Worm (Caenorhabditis elegans) whole organism, L4/young adult: ENCODE measurements around the gene cpt-1.

ENCODE experiments used
- W03F9.2 ChIP-seq: fragments of 150-350 bp; optimal IDR thresholded peaks from 2 replicates; lab custom pipeline; 2014; ENCODE audit warnings: missing biosample characterization, missing genetic modification characterization
- dao-5 ChIP-seq: sonication (generic microtip); optimal IDR thresholded peaks from 2 replicates; lab custom pipeline; 2016; ENCODE audit warnings: missing genotype, missing genetic modification characterization, moderate library complexity, missing compliant biosample characterization
- him-1 ChIP-seq: sonication (generic microtip); optimal IDR thresholded peaks from 2 replicates; lab custom pipeline; 2016; ENCODE audit warnings: missing genotype, missing genetic modification reagents, missing genetic modification characterization, missing compliant biosample characterization

cpt-1 gene

DNA sequence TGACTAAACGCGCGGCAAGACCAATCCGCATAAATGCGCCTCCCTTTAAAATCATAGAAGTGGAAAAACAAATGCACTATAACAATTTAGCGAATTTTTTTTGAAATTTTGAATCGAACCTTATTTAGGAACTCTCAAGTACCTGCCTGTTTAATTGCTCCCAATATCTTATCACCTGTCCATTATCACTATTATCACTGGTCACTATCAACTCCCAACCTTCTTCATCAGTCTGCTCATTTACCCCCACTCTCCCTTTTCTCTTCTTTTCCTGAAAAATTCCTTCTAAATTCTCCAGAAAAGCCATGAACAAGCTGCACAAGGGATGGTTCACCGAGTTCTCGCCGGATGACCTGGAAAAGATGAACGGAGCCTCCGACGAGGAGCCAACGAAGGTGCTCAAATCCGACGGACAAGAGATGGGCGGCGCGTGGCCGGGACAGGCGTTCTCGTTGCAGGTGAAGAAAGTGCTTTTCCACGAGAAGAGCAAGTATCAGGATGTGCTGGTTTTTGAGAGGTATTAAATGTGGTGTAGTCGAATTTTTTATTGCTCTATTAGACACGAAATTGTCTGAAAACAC is 10.4 kb upstream of the cpt-1 start, which contains the start of gene spds-1:
Gene spds-1 (plus strand): TSS at position 298 of the 581 bp plus-strand sequence.
- TF ChIP-seq W03F9.2 (no peak), dao-5 (tag; lab: Kevin White, UChicago) (no peak), him-1 (tag; lab: Kevin White, UChicago) (no peak)

DNA sequence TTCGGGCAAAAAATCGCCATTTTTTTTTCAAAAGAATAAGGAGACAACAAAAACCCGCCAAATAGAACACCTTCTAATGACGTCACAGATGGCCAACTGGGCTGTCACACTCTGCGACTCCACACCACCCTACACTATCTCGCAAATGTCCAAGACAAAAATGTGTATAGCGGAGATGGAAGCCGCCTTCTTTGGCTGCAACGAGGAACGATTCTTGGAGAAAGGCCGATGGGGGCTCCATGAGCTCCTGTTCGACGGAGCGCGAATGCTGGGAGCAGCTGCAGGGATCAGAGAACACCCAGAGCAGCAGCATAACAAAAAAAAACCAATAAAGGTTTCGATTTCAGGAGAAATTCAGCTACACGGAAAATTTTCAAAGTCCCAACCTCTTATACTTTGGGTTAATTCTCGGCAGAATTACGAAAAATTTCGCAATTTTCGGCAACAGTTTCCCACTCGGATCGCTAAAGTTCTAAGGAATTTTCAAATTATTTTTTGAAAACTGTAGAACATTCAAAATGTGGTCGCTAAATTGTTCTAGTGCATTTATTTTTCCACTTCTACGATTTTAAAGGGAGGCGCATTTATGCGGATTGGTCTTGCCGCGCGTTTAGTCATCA is 9.6 kb upstream of the cpt-1 start:
- TF ChIP-seq dao-5 (tag; lab: Kevin White, UChicago) (no peak), him-1 (tag; lab: Kevin White, UChicago) (peak; percentile 23), W03F9.2 (no peak)

DNA sequence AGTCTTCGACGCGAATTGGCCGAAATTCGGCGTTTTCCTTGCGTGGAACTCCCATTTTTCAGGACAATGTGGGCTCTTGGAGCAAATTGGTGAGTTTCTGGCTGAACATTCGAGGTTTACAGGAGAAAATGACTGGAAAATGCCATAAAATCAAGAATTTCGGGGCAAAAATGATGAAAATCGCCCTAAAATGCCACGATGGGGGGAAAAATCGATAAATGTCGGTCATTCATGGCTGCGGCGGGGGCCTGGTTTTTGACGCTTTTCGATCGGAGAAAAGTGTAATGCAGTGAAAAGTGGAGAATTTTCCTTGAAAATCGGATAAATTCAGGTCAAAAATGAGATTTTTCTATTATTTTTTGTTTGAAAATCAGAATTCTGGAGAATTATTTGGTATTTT is 8.9 kb upstream of the cpt-1 start, which contains the start of the genes Y46G5A.18 and Y46G5A.47:
Gene Y46G5A.18 (minus strand): TSS at position 101 of the 400 bp plus-strand sequence.
Gene Y46G5A.47 (minus strand): TSS at position 146 of the 400 bp plus-strand sequence.
- no peak for TF ChIP-seq dao-5 (tag; lab: Kevin White, UChicago)
- TF ChIP-seq him-1 (tag; lab: Kevin White, UChicago) = no peak
- TF ChIP-seq W03F9.2 = no peak

DNA sequence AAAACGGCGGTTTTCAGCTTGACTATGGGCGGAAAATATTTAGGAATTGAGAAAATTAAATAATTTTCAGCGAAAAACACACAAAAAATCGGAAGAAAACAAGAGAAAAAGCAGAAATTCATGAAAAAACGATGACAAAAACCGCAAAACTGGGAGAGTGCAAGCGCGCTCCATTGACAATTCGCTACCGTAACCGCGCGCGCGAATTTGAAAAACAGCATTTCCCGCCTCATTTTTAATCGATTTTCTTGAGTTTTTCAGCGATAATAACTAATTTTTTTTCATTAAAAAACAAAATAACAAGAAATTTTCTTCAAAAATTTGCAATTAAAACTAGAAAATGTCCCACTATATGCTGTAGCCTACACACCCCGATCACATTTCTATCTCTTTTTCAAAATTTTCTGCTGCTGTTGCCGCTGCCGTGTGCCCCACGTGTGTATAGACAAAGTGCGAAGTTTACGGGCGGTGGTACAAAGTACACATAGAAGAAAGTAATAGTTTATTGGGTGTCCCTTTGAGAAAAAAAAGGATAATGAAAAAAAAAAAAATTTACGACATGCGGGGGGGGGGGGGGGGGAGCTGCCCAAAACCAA is 3.8 kb upstream of the cpt-1 start:
- no peak for TF ChIP-seq him-1 (tag; lab: Kevin White, UChicago)
- TF ChIP-seq W03F9.2 = peak; percentile 3

DNA sequence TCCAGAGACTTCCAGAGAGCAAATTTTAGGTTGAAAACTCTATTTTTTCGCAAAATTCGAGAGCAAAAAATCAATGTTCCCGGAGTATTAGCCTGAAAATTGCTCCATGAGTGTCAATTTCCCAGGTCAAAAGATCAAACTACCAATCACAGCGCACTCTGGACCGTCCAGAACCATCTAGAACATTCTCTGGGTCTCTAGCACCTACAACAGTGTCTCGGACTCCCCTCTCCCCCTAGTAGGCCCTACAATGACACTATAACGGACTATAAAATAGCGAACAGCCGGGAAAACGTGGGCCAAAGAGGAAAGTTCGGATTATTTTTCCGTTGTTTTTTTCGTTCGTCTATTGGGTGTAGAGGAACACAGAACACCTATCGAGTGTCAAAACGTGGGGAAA is 3.1 kb upstream of the cpt-1 start:
- TF ChIP-seq W03F9.2 = no peak
- TF ChIP-seq dao-5 (tag; lab: Kevin White, UChicago) = no peak
- TF ChIP-seq him-1 (tag; lab: Kevin White, UChicago) = no peak

DNA sequence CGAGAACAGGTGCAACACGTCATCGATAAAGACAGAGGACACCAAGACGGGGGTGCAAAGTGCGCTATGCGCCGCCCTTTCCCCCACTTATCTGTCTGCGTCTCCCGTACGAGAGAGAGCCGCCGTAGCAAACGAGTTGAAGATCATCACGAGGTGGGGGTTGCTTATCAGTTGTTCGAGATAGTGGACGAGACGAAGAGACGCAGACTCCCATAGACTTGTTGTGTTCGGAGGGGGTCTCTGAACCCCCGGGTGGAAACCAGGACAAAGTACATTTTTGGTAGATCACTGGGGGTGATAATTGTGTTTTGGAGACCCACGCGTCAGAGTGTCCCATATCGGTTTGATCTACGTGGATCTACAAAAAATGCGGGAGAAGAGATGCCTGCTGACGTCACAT is 2.6 kb upstream of the cpt-1 start:
- no peak for TF ChIP-seq W03F9.2
- no peak for TF ChIP-seq him-1 (tag; lab: Kevin White, UChicago)
- no peak for TF ChIP-seq dao-5 (tag; lab: Kevin White, UChicago)

DNA sequence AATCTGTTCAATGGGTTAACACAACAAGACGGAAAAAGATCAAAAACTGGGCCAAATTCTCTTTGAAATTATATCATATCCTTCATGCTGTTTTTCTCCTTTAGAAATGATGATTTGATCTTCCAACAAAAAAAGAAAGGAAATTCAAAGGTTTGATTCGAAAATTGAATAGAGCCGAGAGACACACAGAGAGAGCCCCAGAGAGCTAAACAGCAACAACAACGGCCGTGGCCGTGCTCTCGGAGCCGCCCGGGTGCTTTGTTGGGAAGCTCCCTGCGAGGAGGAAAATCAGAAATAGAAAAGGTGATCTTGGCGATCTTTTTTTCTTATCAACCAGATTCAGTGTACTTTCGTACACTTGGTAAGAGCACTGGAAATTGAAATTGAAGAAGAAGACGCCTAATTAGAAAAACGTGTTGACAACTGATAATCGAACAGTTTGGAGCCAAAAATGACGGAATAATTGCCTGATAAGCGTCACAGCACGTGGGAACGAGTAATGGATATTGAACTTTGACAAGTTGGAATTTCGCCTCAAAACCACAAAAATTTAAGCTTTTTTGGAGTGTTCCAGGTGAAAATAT is 1.1 kb upstream of the cpt-1 start:
- no peak for TF ChIP-seq him-1 (tag; lab: Kevin White, UChicago)
- no peak for TF ChIP-seq W03F9.2
- no peak for TF ChIP-seq dao-5 (tag; lab: Kevin White, UChicago)

DNA sequence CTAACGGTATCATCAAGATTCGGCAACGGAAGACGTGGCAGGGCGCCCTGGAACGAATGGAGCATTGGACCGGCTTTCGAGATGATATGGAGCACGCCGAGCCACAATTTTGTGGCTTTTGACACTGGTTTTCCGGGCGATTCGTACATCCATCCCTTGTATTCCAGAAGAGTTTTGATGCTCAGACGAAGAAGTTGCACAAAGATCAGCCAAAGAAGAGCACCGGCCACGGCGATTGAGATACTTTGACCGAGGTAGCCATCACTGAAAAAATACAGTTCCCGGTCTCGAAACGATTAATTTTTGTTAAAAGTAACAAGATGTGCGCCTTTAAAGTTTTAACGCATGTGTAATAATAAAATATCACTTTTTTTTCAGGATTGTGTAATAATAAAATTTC is 1.1 kb downstream of the cpt-1 start:
- no peak for TF ChIP-seq W03F9.2
- no peak for TF ChIP-seq dao-5 (tag; lab: Kevin White, UChicago)
- TF ChIP-seq him-1 (tag; lab: Kevin White, UChicago) = no peak

DNA sequence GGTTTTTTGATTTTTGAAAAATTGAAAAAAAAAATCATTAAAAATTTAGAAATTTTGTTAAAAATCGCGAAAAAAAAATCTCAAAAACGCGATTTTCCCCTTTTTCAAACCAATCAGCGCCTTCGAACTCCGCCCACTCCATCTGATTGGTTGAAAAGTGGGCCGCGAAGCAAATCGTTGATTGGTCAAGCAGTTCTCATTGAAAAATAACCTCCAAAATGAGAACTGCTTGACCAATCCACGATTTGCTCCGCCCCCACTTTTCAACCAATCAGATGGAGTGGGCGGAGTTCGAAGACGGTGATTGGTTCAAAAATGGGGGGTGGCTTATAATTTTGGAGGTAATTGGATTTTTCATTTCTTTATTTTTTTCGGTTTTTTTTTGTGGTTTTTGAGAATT is 5.9 kb downstream of the cpt-1 start:
- TF ChIP-seq dao-5 (tag; lab: Kevin White, UChicago) (no peak), him-1 (tag; lab: Kevin White, UChicago) (no peak), W03F9.2 (no peak)

DNA sequence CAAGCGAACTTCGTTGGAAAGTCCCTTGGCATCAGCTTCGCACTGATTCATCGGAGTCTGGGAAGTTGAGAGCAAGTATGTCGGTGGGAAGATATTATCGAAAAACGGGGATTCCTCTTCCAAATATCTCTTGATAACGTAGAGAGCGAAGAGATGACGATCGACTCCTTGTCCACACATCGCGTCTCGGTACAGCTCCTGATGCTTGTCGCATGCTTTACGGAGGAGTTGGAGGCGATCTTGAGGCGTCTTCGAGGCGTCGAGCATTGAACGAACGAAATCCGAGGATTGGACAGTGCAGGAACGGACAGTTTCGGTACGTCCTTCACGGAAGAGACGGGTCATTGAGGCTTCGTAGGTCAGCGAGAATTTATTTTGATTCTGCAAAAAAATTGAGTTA is 6.8 kb downstream of the cpt-1 start:
- TF ChIP-seq dao-5 (tag; lab: Kevin White, UChicago) = no peak
- no peak for TF ChIP-seq him-1 (tag; lab: Kevin White, UChicago)
- TF ChIP-seq W03F9.2 = no peak

DNA sequence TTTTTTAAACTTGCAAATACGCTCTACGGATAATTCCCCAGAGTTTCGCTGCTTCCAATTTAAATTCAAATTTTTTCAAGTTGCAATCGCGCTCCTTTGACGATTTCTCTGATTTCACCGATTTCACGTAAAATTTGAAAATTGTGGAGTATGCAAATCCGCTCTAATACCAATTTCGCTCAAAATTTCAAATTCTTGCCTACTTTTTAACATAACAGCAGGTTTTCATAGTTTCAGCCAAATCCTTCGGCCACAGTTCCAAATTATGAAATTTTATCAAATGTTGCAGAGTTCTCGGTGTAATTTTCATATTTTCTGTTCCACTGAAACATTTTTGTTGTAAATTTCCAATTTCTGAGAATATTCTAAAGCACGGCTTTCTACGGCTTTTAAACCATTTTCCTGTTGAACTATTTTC is 8.4 kb downstream of the cpt-1 start, which contains the start of gene alkb-7:
Gene alkb-7 (minus strand): TSS at position 323 of the 418 bp plus-strand sequence.
- no peak for TF ChIP-seq dao-5 (tag; lab: Kevin White, UChicago)
- TF ChIP-seq him-1 (tag; lab: Kevin White, UChicago) = no peak
- no peak for TF ChIP-seq W03F9.2

DNA sequence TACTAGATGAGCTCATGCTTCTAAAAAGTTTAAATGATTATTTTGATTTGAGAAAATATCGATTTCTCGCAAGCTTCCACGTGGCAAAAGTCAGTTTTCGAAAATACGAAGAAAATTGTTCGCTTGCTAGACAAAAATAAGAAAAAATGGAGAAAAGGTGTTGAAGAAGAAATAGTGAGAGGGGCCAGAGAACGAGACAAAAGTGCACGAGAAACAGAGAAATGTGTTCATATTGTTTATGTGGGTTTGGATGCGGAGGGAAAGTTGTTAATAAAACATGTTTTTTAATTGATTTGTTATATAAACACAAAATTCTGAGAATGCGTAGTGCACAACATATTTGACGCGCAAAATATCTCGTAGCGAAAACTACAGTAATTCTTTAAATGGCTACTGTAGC is 10.9 kb downstream of the cpt-1 start, which contains the start of gene Y46G5A.15:
Gene Y46G5A.15 (minus strand): TSS at position 26 of the 400 bp plus-strand sequence.
- no peak for TF ChIP-seq W03F9.2
- no peak for TF ChIP-seq him-1 (tag; lab: Kevin White, UChicago)
- TF ChIP-seq dao-5 (tag; lab: Kevin White, UChicago) = no peak

DNA sequence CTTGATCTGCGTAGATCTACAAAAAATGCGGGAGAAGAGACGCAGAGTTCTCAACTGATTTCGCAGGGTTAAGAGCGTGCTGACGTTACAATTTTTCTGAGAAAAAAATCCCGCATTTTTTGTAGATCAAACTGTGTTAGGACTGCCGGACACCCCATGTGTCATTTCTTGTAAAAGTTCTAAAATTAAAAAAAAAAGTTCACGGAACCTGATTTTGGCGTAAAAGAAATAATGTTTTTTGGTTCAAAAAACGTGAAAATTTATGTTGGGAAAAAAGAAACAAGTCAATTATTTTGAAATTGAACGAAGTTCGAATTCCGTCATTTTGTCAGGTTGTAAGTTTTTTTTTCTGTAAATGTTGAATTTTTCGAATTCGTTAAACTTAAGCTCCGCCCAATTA is 19.9 kb downstream of the cpt-1 start, which contains the start of gene Y46G5A.34:
Gene Y46G5A.34 (plus strand): TSS at position 301 of the 400 bp plus-strand sequence.
- TF ChIP-seq dao-5 (tag; lab: Kevin White, UChicago) = no peak
- no peak for TF ChIP-seq W03F9.2
- TF ChIP-seq him-1 (tag; lab: Kevin White, UChicago) = no peak

DNA sequence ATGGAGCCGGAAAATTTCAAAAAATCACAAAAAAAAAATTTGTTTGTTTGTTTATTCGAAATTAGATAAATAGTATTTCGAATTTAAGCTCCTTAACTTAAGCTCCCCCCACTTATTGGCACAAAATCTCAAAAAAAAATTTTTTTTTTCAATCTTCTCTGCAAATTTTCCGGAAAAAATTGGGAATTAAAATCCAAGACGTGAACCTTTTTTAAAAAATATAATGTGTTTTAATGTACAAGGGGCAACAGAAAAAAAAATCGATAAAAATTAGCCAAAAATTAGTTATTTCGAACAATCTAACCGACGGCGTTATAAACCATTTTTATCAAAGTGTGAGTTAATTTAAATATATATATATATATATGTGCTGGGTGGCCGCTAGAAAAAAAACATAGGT is 21.9 kb downstream of the cpt-1 start, which contains the start of gene Y46G5A.14:
Gene Y46G5A.14 (plus strand): TSS at position 301 of the 400 bp plus-strand sequence.
- TF ChIP-seq him-1 (tag; lab: Kevin White, UChicago) = no peak
